Worm (Caenorhabditis elegans): ENCODE results near the gene try-13.
A peak's percentile ranks its signal among the peaks of the same experiment; 100 is the strongest.

The try-13 gene

ce11 chrV:7428880-7429279 lies 11.0 kb upstream of the try-13 start, which contains the start of gene srw-69:
TSS of gene srw-69 (minus strand) at chrV:7428980.
- TF ChIP-seq zag-1 (tag; optimal IDR thresholded peaks at IDR 0.05) (no peak), nhr-77 (tag; optimal IDR thresholded peaks at IDR 0.05) (no peak), sem-4 (tag; optimal IDR thresholded peaks at IDR 0.05) (no peak), nhr-6 (tag; optimal IDR thresholded peaks at IDR 0.05) (no peak), nhr-237 (tag; optimal IDR thresholded peaks at IDR 0.05) (no peak), ceh-16 (tag; optimal IDR thresholded peaks at IDR 0.05) (no peak), ama-1 (optimal IDR thresholded peaks at IDR 0.05) (no peak)

- no peak for TF ChIP-seq sma-9 (GFP tag; optimal IDR thresholded peaks at IDR 0.05)
- TF ChIP-seq sma-9 (tag; optimal IDR thresholded peaks at IDR 0.05): no peak
- TF ChIP-seq crh-2 (tag; optimal IDR thresholded peaks at IDR 0.05): no peak
- TF ChIP-seq R02D3.7 (tag; optimal IDR thresholded peaks at IDR 0.05): no peak
- no peak for TF ChIP-seq nhr-25 (tag; optimal IDR thresholded peaks at IDR 0.05)
- TF ChIP-seq nhr-21 (tag; optimal IDR thresholded peaks at IDR 0.05): no peak
- no peak for TF ChIP-seq nhr-129 (tag; optimal IDR thresholded peaks at IDR 0.05)
- TF ChIP-seq nhr-11 (tag; optimal IDR thresholded peaks at IDR 0.05): no peak
- TF ChIP-seq Y55F3AM.14 (GFP tag; optimal IDR thresholded peaks at IDR 0.05): no peak
- TF ChIP-seq C34F6.9 (tag; optimal IDR thresholded peaks at IDR 0.05): no peak
- no peak for TF ChIP-seq nhr-12 (tag; optimal IDR thresholded peaks at IDR 0.05)
- TF ChIP-seq ztf-1 (GFP tag; conservative IDR thresholded peaks at IDR 0.05): no peak
- TF ChIP-seq egl-27 (tag; optimal IDR thresholded peaks at IDR 0.05): no peak
Observed at ce11 chrV:7431016-7431415, 8.9 kb upstream of the try-13 start, which contains the start of gene srw-71. TSS of gene srw-71 (minus strand) at chrV:7431116.

- no peak for TF ChIP-seq crh-2 (tag; optimal IDR thresholded peaks at IDR 0.05)
- no peak for TF ChIP-seq unc-39 (tag; optimal IDR thresholded peaks at IDR 0.05)
- TF ChIP-seq blmp-1 (tag; optimal IDR thresholded peaks at IDR 0.05; ENCODE audit: insufficient read depth): no peak
- peak; percentile 33 for TF ChIP-seq nhr-21 (tag; optimal IDR thresholded peaks at IDR 0.05)
- peak; percentile 10 for TF ChIP-seq nhr-129 (tag; optimal IDR thresholded peaks at IDR 0.05)
- peak; percentile 82 for TF ChIP-seq ama-1 (optimal IDR thresholded peaks at IDR 0.05)
- no peak for TF ChIP-seq snpc-4 (tag; optimal IDR thresholded peaks at IDR 0.05)
- no peak for TF ChIP-seq ZK546.5 (tag; optimal IDR thresholded peaks at IDR 0.05)
- TF ChIP-seq ztf-4 (tag; optimal IDR thresholded peaks at IDR 0.05): peak; percentile 45
- no peak for TF ChIP-seq alr-1 (tag; optimal IDR thresholded peaks at IDR 0.05)
Observed at ce11 chrV:7432441-7433146, 7.3 kb upstream of the try-13 start.

ce11 chrV:7434805-7435363 lies 5.0 kb upstream of the try-13 start:
- TF ChIP-seq nhr-237 (tag; optimal IDR thresholded peaks at IDR 0.05) (no peak), crh-2 (tag; optimal IDR thresholded peaks at IDR 0.05) (peak; percentile 78), unc-39 (tag; optimal IDR thresholded peaks at IDR 0.05) (no peak), lin-39 (tag; optimal IDR thresholded peaks at IDR 0.05) (no peak), mbf-1 (tag; optimal IDR thresholded peaks at IDR 0.05) (no peak), lin-13 (GFP tag; optimal IDR thresholded peaks at IDR 0.05) (no peak), ama-1 (optimal IDR thresholded peaks at IDR 0.05) (peak; percentile 88), C34F6.9 (tag; optimal IDR thresholded peaks at IDR 0.05) (peak; percentile 76), skn-1 (tag; optimal IDR thresholded peaks at IDR 0.05) (peak; percentile 34), lin-11 (tag; optimal IDR thresholded peaks at IDR 0.05) (no peak), mdl-1 (tag; optimal IDR thresholded peaks at IDR 0.05) (peak; percentile 87 to 88), elt-3 (tag; optimal IDR thresholded peaks at IDR 0.05) (no peak), elt-1 (tag; optimal IDR thresholded peaks at IDR 0.05) (no peak), nhr-10 (tag; optimal IDR thresholded peaks at IDR 0.05) (no peak), ztf-4 (tag; optimal IDR thresholded peaks at IDR 0.05) (peak; percentile 6), nhr-12 (tag; optimal IDR thresholded peaks at IDR 0.05) (no peak), nhr-129 (tag; optimal IDR thresholded peaks at IDR 0.05) (peak; percentile 48), nhr-21 (tag; optimal IDR thresholded peaks at IDR 0.05) (no peak), ztf-1 (GFP tag; conservative IDR thresholded peaks at IDR 0.05) (no peak), nhr-25 (tag; optimal IDR thresholded peaks at IDR 0.05) (no peak), nhr-11 (tag; optimal IDR thresholded peaks at IDR 0.05) (no peak), alr-1 (tag; optimal IDR thresholded peaks at IDR 0.05) (no peak), blmp-1 (tag; optimal IDR thresholded peaks at IDR 0.05; ENCODE audit: insufficient read depth) (no peak), nhr-77 (tag; optimal IDR thresholded peaks at IDR 0.05) (no peak), aly-2 (tag; optimal IDR thresholded peaks at IDR 0.05) (no peak), dmd-4 (tag; optimal IDR thresholded peaks at IDR 0.05) (no peak), F13H6.1 (tag; optimal IDR thresholded peaks at IDR 0.05) (peak; percentile 64), lsy-2 (tag; optimal IDR thresholded peaks at IDR 0.05) (peak in 1 of 2 experiments; percentile 71), R02D3.7 (tag; optimal IDR thresholded peaks at IDR 0.05) (no peak), Y55F3AM.14 (GFP tag; optimal IDR thresholded peaks at IDR 0.05) (no peak), gmeb-1 (tag; optimal IDR thresholded peaks at IDR 0.05) (peak; percentile 16), ZK546.5 (tag; optimal IDR thresholded peaks at IDR 0.05) (no peak), fos-1 (tag; optimal IDR thresholded peaks at IDR 0.05) (peak; percentile 49), zag-1 (tag; optimal IDR thresholded peaks at IDR 0.05) (peak; percentile 37), sma-9 (GFP tag; optimal IDR thresholded peaks at IDR 0.05) (peak; percentile 95), sma-9 (tag; optimal IDR thresholded peaks at IDR 0.05) (no peak), sma-3 (GFP tag; optimal IDR thresholded peaks at IDR 0.05) (no peak), sem-4 (tag; optimal IDR thresholded peaks at IDR 0.05) (peak; percentile 46), snpc-4 (tag; optimal IDR thresholded peaks at IDR 0.05) (no peak), nhr-6 (tag; optimal IDR thresholded peaks at IDR 0.05) (no peak), egl-27 (tag; optimal IDR thresholded peaks at IDR 0.05) (no peak)

All from whole organism, L2 larva.